Worm (Caenorhabditis elegans) whole organism, L2 larva: ENCODE measurements around the gene str-205.
"Not testable (repeated sequence)": the region's sequence is repeated elsewhere in the genome, so short reads cannot be mapped to it uniquely, and the experiment has no call there.

Experiments used
- F13H6.1 ChIP-seq: sonication (generic microtip); optimal IDR thresholded peaks from 2 replicates; lab custom pipeline; 2016; ENCODE audit warnings: missing genetic modification characterization, missing compliant biosample characterization
- R02D3.7 ChIP-seq: fragments of 150-350 bp; optimal IDR thresholded peaks from 2 replicates; lab custom pipeline; 2014; ENCODE audit warnings: missing biosample characterization, missing genetic modification characterization
- ZK546.5 ChIP-seq: sonication (generic microtip); optimal IDR thresholded peaks from 2 replicates; lab custom pipeline; 2017; ENCODE audit warnings: missing biosample characterization, missing genetic modification characterization
- alr-1 ChIP-seq: fragments of 150-350 bp; optimal IDR thresholded peaks from 2 replicates; lab custom pipeline; 2014; ENCODE audit warnings: missing biosample characterization, missing genetic modification characterization
- aly-2 ChIP-seq: fragments of 150-350 bp; optimal IDR thresholded peaks from 2 replicates; lab custom pipeline; 2014; ENCODE audit warnings: missing biosample characterization, missing genetic modification characterization
- ama-1 ChIP-seq: fragments of 150-350 bp; optimal IDR thresholded peaks from 2 replicates; lab custom pipeline; 2018; ENCODE audit warnings: inconsistent platforms
- blmp-1 ChIP-seq: sonication (generic microtip); optimal IDR thresholded peaks from 2 replicates; lab custom pipeline; 2017; ENCODE audit warnings: missing genetic modification characterization, mild to moderate bottlenecking, missing compliant biosample characterization, antibody characterized with exemption, moderate library complexity; ENCODE audit not compliant: insufficient read depth
- ceh-16 ChIP-seq: fragments of 150-350 bp; optimal IDR thresholded peaks from 2 replicates; lab custom pipeline; 2014; ENCODE audit warnings: missing biosample characterization, missing genetic modification characterization
- ceh-82 ChIP-seq: fragments of 150-350 bp; optimal IDR thresholded peaks from 2 replicates; lab custom pipeline; 2014; ENCODE audit warnings: missing biosample characterization, missing genetic modification characterization
- crh-2 ChIP-seq: sonication (generic microtip); optimal IDR thresholded peaks from 2 replicates; lab custom pipeline; 2017; ENCODE audit warnings: missing biosample characterization, missing genetic modification characterization
- egl-27 ChIP-seq: sonication (generic microtip); optimal IDR thresholded peaks from 3 replicates; lab custom pipeline; 2017; ENCODE audit warnings: missing biosample characterization, missing genetic modification reagents, missing genetic modification characterization
- elt-3 ChIP-seq: sonication (generic microtip); optimal IDR thresholded peaks from 2 replicates; lab custom pipeline; 2017; ENCODE audit warnings: missing biosample characterization, missing genetic modification characterization
- fos-1 ChIP-seq: fragments of 150-350 bp; optimal IDR thresholded peaks from 2 replicates; lab custom pipeline; 2014; ENCODE audit warnings: missing biosample characterization, missing genetic modification characterization
- lin-11 ChIP-seq: fragments of 150-350 bp; sonication (generic microtip); optimal IDR thresholded peaks from 2 replicates; lab custom pipeline; 2014; ENCODE audit warnings: missing biosample characterization, missing genetic modification characterization, inconsistent platforms, mixed read lengths
- lin-13 ChIP-seq: fragments of 150-350 bp; optimal IDR thresholded peaks from 2 replicates; lab custom pipeline; 2014; ENCODE audit warnings: missing biosample characterization, missing genetic modification reagents, missing genetic modification characterization
- lin-39 ChIP-seq: fragments of 150-350 bp; optimal IDR thresholded peaks from 2 replicates; lab custom pipeline; 2014; ENCODE audit warnings: missing biosample characterization, missing genetic modification reagents, missing genetic modification characterization
- mab-5 ChIP-seq: fragments of 150-350 bp; optimal IDR thresholded peaks from 2 replicates; lab custom pipeline; 2014; ENCODE audit warnings: missing biosample characterization, missing genetic modification characterization
- mdl-1 ChIP-seq, 2 experiments: fragments of 150-350 bp in 1 of 2; sonication (generic microtip) in 1 of 2; optimal IDR thresholded peaks; 2 replicates each; lab custom pipeline; 2017; ENCODE audit warnings: missing biosample characterization in 2 of 2, missing genetic modification characterization in 2 of 2
- nhr-10 ChIP-seq: sonication (generic microtip); optimal IDR thresholded peaks from 2 replicates; lab custom pipeline; 2017; ENCODE audit warnings: missing biosample characterization, missing genetic modification characterization
- nhr-129 ChIP-seq: fragments of 150-350 bp; optimal IDR thresholded peaks from 2 replicates; lab custom pipeline; 2014; ENCODE audit warnings: missing biosample characterization, missing genetic modification characterization
- nhr-21 ChIP-seq: fragments of 150-350 bp; optimal IDR thresholded peaks from 2 replicates; lab custom pipeline; 2014; ENCODE audit warnings: missing biosample characterization, missing genetic modification characterization
- nhr-237 ChIP-seq: fragments of 150-350 bp; optimal IDR thresholded peaks from 2 replicates; lab custom pipeline; 2014; ENCODE audit warnings: missing biosample characterization, missing genetic modification characterization
- nhr-25 ChIP-seq: fragments of 150-350 bp; sonication (generic microtip); optimal IDR thresholded peaks from 3 replicates; lab custom pipeline; 2014; ENCODE audit warnings: missing biosample characterization, missing genetic modification characterization
- nhr-77 ChIP-seq: fragments of 150-350 bp; optimal IDR thresholded peaks from 2 replicates; lab custom pipeline; 2014; ENCODE audit warnings: missing biosample characterization, missing genetic modification characterization
- sem-4 ChIP-seq: fragments of 150-350 bp; optimal IDR thresholded peaks from 2 replicates; lab custom pipeline; 2014; ENCODE audit warnings: missing biosample characterization, missing genetic modification reagents, missing genetic modification characterization
- skn-1 ChIP-seq: sonication (generic microtip); optimal IDR thresholded peaks from 2 replicates; lab custom pipeline; 2017; ENCODE audit warnings: missing biosample characterization, missing genetic modification characterization
- sma-3 ChIP-seq: sonication (generic microtip); optimal IDR thresholded peaks from 2 replicates; lab custom pipeline; 2016; ENCODE audit warnings: missing genetic modification reagents, missing genetic modification characterization, missing compliant biosample characterization
- sma-9 ChIP-seq, 2 experiments: fragments of 150-350 bp in 1 of 2; sonication (generic microtip) in 1 of 2; optimal IDR thresholded peaks; 2 replicates each; lab custom pipeline; 2014 to 2016; ENCODE audit warnings: missing genetic modification characterization in 2 of 2, mild to moderate bottlenecking in 1 of 2, missing biosample characterization in 1 of 2, missing compliant biosample characterization in 1 of 2, missing genetic modification reagents in 1 of 2, moderate library complexity in 1 of 2
- snpc-4 ChIP-seq: fragments of 150-350 bp; optimal IDR thresholded peaks from 2 replicates; lab custom pipeline; 2014; ENCODE audit warnings: missing biosample characterization, missing genetic modification characterization
- unc-39 ChIP-seq: fragments of 150-350 bp; optimal IDR thresholded peaks from 2 replicates; lab custom pipeline; 2014; ENCODE audit warnings: missing biosample characterization, missing genetic modification characterization
- zag-1 ChIP-seq: fragments of 150-350 bp; optimal IDR thresholded peaks from 2 replicates; lab custom pipeline; 2014; ENCODE audit warnings: missing biosample characterization, missing genetic modification characterization
- ztf-11 ChIP-seq: sonication (generic microtip); optimal IDR thresholded peaks from 2 replicates; lab custom pipeline; 2017; ENCODE audit warnings: missing biosample characterization, missing genetic modification characterization
- ztf-4 ChIP-seq: fragments of 150-350 bp; optimal IDR thresholded peaks from 2 replicates; lab custom pipeline; 2014; ENCODE audit warnings: missing biosample characterization, missing genetic modification characterization

Gene str-205

ce11 chrV:4905953-4906352 lies 23.8 kb downstream of the str-205 start, which contains the start of gene ugt-14:
Gene ugt-14 (plus strand): TSS chrV:4906253.
- no peak for TF ChIP-seq nhr-77

- TF ChIP-seq fos-1 (tag; lab: Kevin White, UChicago) (no peak), nhr-25 (tag; lab: Kevin White, UChicago) (peak; percentile 3)
- TF ChIP-seq, all 48 proteins: peak for 1
These were observed 26.0 kb downstream of the str-205 start, which contains the start of gene ugt-8 for ce11 chrV:4903696-4904095. Gene ugt-8 (plus strand): TSS chrV:4903930.

ce11 chrV:4901074-4901473 lies 28.7 kb downstream of the str-205 start, which contains the start of gene ugt-67:
Gene ugt-67 (plus strand): TSS chrV:4901374.
- TF ChIP-seq snpc-4 (tag; lab: Kevin White, UChicago): no peak
- no peak for TF ChIP-seq sem-4
- TF ChIP-seq sma-9 (GFP tag; optimal IDR thresholded peaks at IDR 0.05; lab: Kevin White, UChicago): no peak
- TF ChIP-seq sma-9 (tag; optimal IDR thresholded peaks at IDR 0.05; lab: Kevin White, UChicago): no peak
- TF ChIP-seq nhr-77: no peak
- TF ChIP-seq lin-13: no peak
- no peak for TF ChIP-seq ceh-16 (tag; lab: Kevin White, UChicago)
- TF ChIP-seq egl-27 (tag; lab: Kevin White, UChicago): no peak
- no peak for TF ChIP-seq crh-2 (tag; lab: Kevin White, UChicago)
- no peak for TF ChIP-seq nhr-237 (tag; lab: Kevin White, UChicago)
- TF ChIP-seq nhr-21 (tag; lab: Kevin White, UChicago): no peak
- no peak for TF ChIP-seq zag-1 (tag; lab: Kevin White, UChicago)
- TF ChIP-seq ceh-82 (tag; lab: Kevin White, UChicago): no peak
- TF ChIP-seq fos-1 (tag; lab: Kevin White, UChicago): no peak
- no peak for TF ChIP-seq alr-1 (tag; lab: Kevin White, UChicago)
- no peak for TF ChIP-seq lin-11 (tag; lab: Kevin White, UChicago)
- TF ChIP-seq unc-39 (tag; lab: Kevin White, UChicago): no peak

- TF ChIP-seq nhr-129; nhr-21 (tag; lab: Kevin White, UChicago); unc-39 (tag; lab: Kevin White, UChicago): not testable (repeated sequence)
These were observed 29.7 kb downstream of the str-205 start, which contains the start of gene ugt-10 for ce11 chrV:4900020-4900419. Gene ugt-10 (minus strand): TSS chrV:4900120.

ce11 chrV:4895744-4896143 lies 34.0 kb downstream of the str-205 start, which contains the start of gene ugt-9:
Gene ugt-9 (plus strand): TSS chrV:4896048.
- TF ChIP-seq nhr-25 (tag; lab: Kevin White, UChicago) (peak; percentile 64), ama-1 (lab: Kevin White, UChicago) (no peak), sma-3 (GFP tag; lab: Kevin White, UChicago) (peak; percentile 51), sma-9 (GFP tag; optimal IDR thresholded peaks at IDR 0.05; lab: Kevin White, UChicago) (peak; percentile 84), sma-9 (tag; optimal IDR thresholded peaks at IDR 0.05; lab: Kevin White, UChicago) (no peak)
- TF ChIP-seq, all 48 proteins: peak for 3

- TF ChIP-seq ZK546.5 (tag; lab: Kevin White, UChicago): no peak
- no peak for TF ChIP-seq lin-39 (tag; lab: Kevin White, UChicago)
- no peak for TF ChIP-seq blmp-1 (tag; lab: Kevin White, UChicago)
- no peak for TF ChIP-seq mab-5 (tag; lab: Kevin White, UChicago)
- TF ChIP-seq sma-9 (GFP tag; optimal IDR thresholded peaks at IDR 0.05; lab: Kevin White, UChicago): no peak
- TF ChIP-seq sma-9 (tag; optimal IDR thresholded peaks at IDR 0.05; lab: Kevin White, UChicago): no peak
- no peak for TF ChIP-seq skn-1 (tag; lab: Kevin White, UChicago)
- no peak for TF ChIP-seq nhr-25 (tag; lab: Kevin White, UChicago)
- no peak for TF ChIP-seq nhr-77
These were observed 34.8 kb downstream of the str-205 start, which contains the start of gene ugt-11 for ce11 chrV:4894971-4895370. Gene ugt-11 (minus strand): TSS chrV:4895071.

- no peak for TF ChIP-seq aly-2 (tag; lab: Kevin White, UChicago)
These were observed 38.4 kb downstream of the str-205 start for ce11 chrV:4891305-4891704.

- no peak for TF ChIP-seq unc-39 (tag; lab: Kevin White, UChicago)
- TF ChIP-seq crh-2 (tag; lab: Kevin White, UChicago): no peak
- TF ChIP-seq nhr-25 (tag; lab: Kevin White, UChicago): no peak
- no peak for TF ChIP-seq elt-3 (tag; lab: Kevin White, UChicago)
- TF ChIP-seq F13H6.1 (tag; lab: Kevin White, UChicago): no peak
- TF ChIP-seq ztf-11 (tag; lab: Kevin White, UChicago): no peak
- no peak for TF ChIP-seq nhr-10 (tag; lab: Kevin White, UChicago)
- no peak for TF ChIP-seq ceh-82 (tag; lab: Kevin White, UChicago)
- no peak for TF ChIP-seq mdl-1 (tag; optimal IDR thresholded peaks at IDR 0.05; lab: Kevin White, UChicago)
- no peak for TF ChIP-seq mab-5 (tag; lab: Kevin White, UChicago)
- TF ChIP-seq ama-1 (lab: Kevin White, UChicago): no peak
- no peak for TF ChIP-seq zag-1 (tag; lab: Kevin White, UChicago)
- TF ChIP-seq nhr-237 (tag; lab: Kevin White, UChicago): no peak
- no peak for TF ChIP-seq alr-1 (tag; lab: Kevin White, UChicago)
- TF ChIP-seq lin-39 (tag; lab: Kevin White, UChicago): no peak
- no peak for TF ChIP-seq lin-13
- TF ChIP-seq R02D3.7: no peak
- no peak for TF ChIP-seq snpc-4 (tag; lab: Kevin White, UChicago)
- TF ChIP-seq ztf-4: no peak
These were observed 39.0 kb downstream of the str-205 start for ce11 chrV:4890781-4891180.
